Worm (Caenorhabditis elegans) whole organism, L3 larva: ENCODE results near the gene flh-1.

Source experiments
- ama-1 ChIP-seq: fragments of 150-350 bp; optimal IDR thresholded peaks from 2 replicates; lab custom pipeline; 2018
- ceh-16 ChIP-seq: sonication (generic microtip); optimal IDR thresholded peaks from 2 replicates; lab custom pipeline; 2017; ENCODE audit warnings: missing biosample characterization, missing genetic modification characterization
- elt-1 ChIP-seq: fragments of 150-350 bp; optimal IDR thresholded peaks from 2 replicates; lab custom pipeline; 2014; ENCODE audit warnings: missing biosample characterization, missing genetic modification characterization
- elt-3 ChIP-seq, 3 experiments: fragments of 150-350 bp in 1 of 3; sonication (generic microtip) in 2 of 3; optimal IDR thresholded peaks; 2 replicates in 2 of 3; 4 replicates in 1 of 3; lab custom pipeline; 2014 to 2017; ENCODE audit warnings: missing biosample characterization in 3 of 3, missing genetic modification characterization in 3 of 3
- lin-39 ChIP-seq: fragments of 150-350 bp; optimal IDR thresholded peaks from 2 replicates; lab custom pipeline; 2018; ENCODE audit warnings: missing biosample characterization, missing genetic modification reagents, missing genetic modification characterization
- nhr-23 ChIP-seq: fragments of 150-350 bp; optimal IDR thresholded peaks from 2 replicates; lab custom pipeline; 2014; ENCODE audit warnings: missing biosample characterization, missing genetic modification reagents, missing genetic modification characterization
- sea-2 ChIP-seq: fragments of 150-350 bp; sonication (generic microtip); optimal IDR thresholded peaks from 4 replicates; lab custom pipeline; 2014; ENCODE audit warnings: missing biosample characterization, missing genetic modification reagents, missing genetic modification characterization
- skn-1 ChIP-seq: fragments of 150-350 bp; optimal IDR thresholded peaks from 2 replicates; lab custom pipeline; 2014; ENCODE audit warnings: missing biosample characterization, missing genetic modification characterization
- unc-62 ChIP-seq: fragments of 150-350 bp; sonication (generic microtip); optimal IDR thresholded peaks from 4 replicates; lab custom pipeline; 2014; ENCODE audit warnings: missing biosample characterization, missing genetic modification reagents, missing genetic modification characterization
- ztf-4 ChIP-seq: fragments of 150-350 bp; optimal IDR thresholded peaks from 2 replicates; lab custom pipeline; 2014; ENCODE audit warnings: missing biosample characterization, missing genetic modification characterization

DNA sequence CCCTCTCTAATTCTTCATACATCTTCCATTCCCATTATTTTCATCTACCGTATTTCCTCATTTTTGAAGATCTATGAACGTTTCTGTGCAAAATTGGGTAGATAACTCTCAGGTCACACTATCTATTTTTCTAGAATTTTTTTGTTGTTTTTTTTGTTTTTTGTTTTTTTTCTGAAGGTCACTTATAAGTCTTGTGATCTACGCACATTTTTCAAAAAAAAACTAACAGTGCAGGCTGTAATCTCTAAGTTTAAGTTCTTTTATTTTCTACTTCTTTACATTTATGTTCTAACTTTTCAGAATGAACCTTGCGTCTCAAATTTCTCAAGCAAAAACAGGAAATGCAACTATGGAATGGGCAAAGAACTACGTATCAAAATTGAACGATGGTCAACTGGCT, 5.7 kb upstream of the flh-1 start, which contains the start of gene flh-3:
- no peak for TF ChIP-seq sea-2 (GFP tag; lab: Kevin White, UChicago)
- TF ChIP-seq lin-39 = no peak
- TF ChIP-seq unc-62 (GFP tag; lab: Kevin White, UChicago) = no peak
- no peak for TF ChIP-seq skn-1 (tag; lab: Kevin White, UChicago)
- no peak for TF ChIP-seq ztf-4 (tag; lab: Kevin White, UChicago)
- no peak for TF ChIP-seq ceh-16 (tag; lab: Kevin White, UChicago)
- TF ChIP-seq elt-3 (tag; optimal IDR thresholded peaks at IDR 0.05; lab: Kevin White, UChicago) = no peak
- TF ChIP-seq ama-1 (lab: Kevin White, UChicago) = no peak
- TF ChIP-seq elt-1 = no peak
- TF ChIP-seq nhr-23 (tag; lab: Kevin White, UChicago) = no peak
